Worm (Caenorhabditis elegans) whole organism, L1 larva: ENCODE measurements around the gene F32F2.4.

Experiments used
- dpl-1 ChIP-seq, 3 experiments: fragments of 150-350 bp in 2 of 3; sonication (generic microtip) in 1 of 3; optimal IDR thresholded peaks; 2 replicates each; lab custom pipeline; 2014 to 2017; ENCODE audit warnings: missing biosample characterization in 3 of 3, missing genetic modification characterization in 3 of 3, missing genetic modification reagents in 3 of 3
- egl-27 ChIP-seq, 2 experiments: fragments of 150-350 bp in 1 of 2; sonication (generic microtip); optimal IDR thresholded peaks; 3 replicates each; lab custom pipeline; 2017 to 2018; ENCODE audit warnings: missing biosample characterization in 2 of 2, missing genetic modification characterization in 2 of 2, missing genetic modification reagents in 2 of 2
- lin-35 ChIP-seq, 2 experiments: fragments of 150-350 bp; optimal IDR thresholded peaks; 2 replicates each; lab custom pipeline; 2014; ENCODE audit warnings: missing biosample characterization in 2 of 2, missing genetic modification characterization in 2 of 2, missing genetic modification reagents in 2 of 2
- lin-39 ChIP-seq: fragments of 150-350 bp; optimal IDR thresholded peaks from 2 replicates; lab custom pipeline; 2014; ENCODE audit warnings: missing biosample characterization, missing genetic modification reagents, missing genetic modification characterization
- nhr-11 ChIP-seq: fragments of 150-350 bp; optimal IDR thresholded peaks from 2 replicates; lab custom pipeline; 2014; ENCODE audit warnings: missing biosample characterization, missing genetic modification characterization
- nhr-12 ChIP-seq: sonication (generic microtip); optimal IDR thresholded peaks from 2 replicates; lab custom pipeline; 2017; ENCODE audit warnings: missing biosample characterization, missing genetic modification characterization
- nhr-237 ChIP-seq: fragments of 150-350 bp; optimal IDR thresholded peaks from 2 replicates; lab custom pipeline; 2014; ENCODE audit warnings: missing biosample characterization, missing genetic modification characterization
- pqm-1 ChIP-seq: sonication (generic microtip); optimal IDR thresholded peaks from 3 replicates; lab custom pipeline; 2017; ENCODE audit warnings: missing biosample characterization, missing genetic modification characterization
- tlp-1 ChIP-seq: fragments of 150-350 bp; optimal IDR thresholded peaks from 2 replicates; lab custom pipeline; 2014; ENCODE audit warnings: missing biosample characterization, missing genetic modification characterization
- unc-62 ChIP-seq: fragments of 150-350 bp; optimal IDR thresholded peaks from 2 replicates; lab custom pipeline; 2014; ENCODE audit warnings: missing biosample characterization, missing genetic modification reagents, missing genetic modification characterization
- ztf-11 ChIP-seq, 2 experiments: sonication (generic microtip); optimal IDR thresholded peaks; 2 replicates each; lab custom pipeline; 2016 to 2017; ENCODE audit warnings: missing genetic modification characterization in 2 of 2, missing biosample characterization in 1 of 2, missing compliant biosample characterization in 1 of 2
- ztf-4 ChIP-seq: fragments of 150-350 bp; optimal IDR thresholded peaks from 2 replicates; lab custom pipeline; 2014; ENCODE audit warnings: missing biosample characterization, missing genetic modification characterization

ce11 chrV:13272275-13272674, 3.8 kb upstream of the F32F2.4 start:
- no peak for TF ChIP-seq egl-27 (tag; optimal IDR thresholded peaks at IDR 0.05; lab: Kevin White, UChicago)
- TF ChIP-seq nhr-12 = no peak
- no peak for TF ChIP-seq dpl-1 (GFP tag; optimal IDR thresholded peaks at IDR 0.05; lab: Kevin White, UChicago)
- TF ChIP-seq nhr-237 (tag; lab: Kevin White, UChicago) = no peak
- TF ChIP-seq ztf-4 (tag; lab: Kevin White, UChicago) = no peak
- no peak for TF ChIP-seq lin-35 (GFP tag; optimal IDR thresholded peaks at IDR 0.05; lab: Kevin White, UChicago)
- no peak for TF ChIP-seq unc-62 (GFP tag; lab: Kevin White, UChicago)
- TF ChIP-seq tlp-1 (tag; lab: Kevin White, UChicago) = no peak
- no peak for TF ChIP-seq lin-39
- no peak for TF ChIP-seq nhr-11 (tag; lab: Kevin White, UChicago)
- TF ChIP-seq pqm-1 (tag; lab: Kevin White, UChicago) = no peak
- no peak for TF ChIP-seq ztf-11 (tag; optimal IDR thresholded peaks at IDR 0.05; lab: Kevin White, UChicago)
